Worm (Caenorhabditis elegans) whole organism, dauer: ENCODE data around the gene M110.7.

Experiments
- unc-62 ChIP-seq: sonication (generic microtip); optimal IDR thresholded peaks from 2 replicates; lab custom pipeline; 2017; ENCODE audit warnings: missing biosample characterization, missing genetic modification reagents, missing genetic modification characterization

The M110.7 gene

ce11 chrII:8232489-8232888, at the start of gene M110.7:
TSS of gene M110.7 (plus strand) at chrII:8232789.
- TF ChIP-seq unc-62 (GFP tag; lab: Kevin White, UChicago), result no peak

- TF ChIP-seq unc-62 (GFP tag; lab: Kevin White, UChicago), result no peak
These were observed 47.5 kb upstream of the M110.7 start, which contains the start of the genes mig-5 and cct-1 for ce11 chrII:8185016-8185493. TSS of gene mig-5 (minus strand) at chrII:8185023. TSS of gene cct-1 (plus strand) at chrII:8185443.

DNA sequence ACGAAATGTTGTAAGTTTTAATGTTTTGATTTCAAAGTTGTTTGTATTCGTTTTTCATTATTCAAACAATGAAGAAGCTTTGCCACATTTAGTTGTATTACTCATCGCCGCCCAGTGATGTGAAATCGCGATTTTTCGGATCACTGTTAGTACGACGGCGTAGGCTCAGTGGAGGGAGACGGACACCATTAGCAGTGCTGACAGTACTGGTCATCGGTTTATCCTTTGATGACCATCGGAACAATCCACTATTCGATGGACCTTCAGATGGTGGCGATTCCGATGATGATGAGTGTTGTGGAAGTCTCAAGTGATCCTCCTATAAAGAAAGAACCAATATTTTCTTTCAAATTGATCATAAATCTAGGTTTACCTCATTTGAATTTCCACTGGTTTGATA, 45.1 kb upstream of the M110.7 start:
- no peak for TF ChIP-seq unc-62 (GFP tag; lab: Kevin White, UChicago)

DNA sequence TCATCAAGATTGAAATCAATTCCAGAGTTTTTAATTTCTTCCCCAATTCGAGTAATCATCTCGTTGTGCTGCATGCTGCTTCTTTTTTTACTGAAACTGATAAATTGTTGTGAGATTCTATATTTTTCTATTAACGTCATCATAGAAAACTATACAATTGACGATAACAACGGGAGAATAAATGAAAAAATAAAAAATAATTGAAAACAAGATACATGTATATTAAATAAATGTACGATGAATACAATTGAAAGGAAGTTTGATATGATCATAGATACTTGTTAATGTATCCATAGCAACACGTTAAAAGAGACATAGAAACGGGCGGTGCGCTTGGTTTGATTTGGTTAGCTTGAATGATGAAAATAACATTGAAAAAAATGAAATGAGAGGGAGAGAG, 42.1 kb upstream of the M110.7 start, which contains the start of gene T05C12.8:
TSS of gene T05C12.8 (minus strand) at position 101 of the 400 bp plus-strand sequence.
- TF ChIP-seq unc-62 (GFP tag; lab: Kevin White, UChicago), result no peak

ce11 chrII:8193126-8193525, 39.5 kb upstream of the M110.7 start, which contains the start of gene T05C12.9:
TSS of gene T05C12.9 (minus strand) at chrII:8193226.
- TF ChIP-seq unc-62 (GFP tag; lab: Kevin White, UChicago), result no peak

ce11 chrII:8193922-8194321, 38.7 kb upstream of the M110.7 start:
- no peak for TF ChIP-seq unc-62 (GFP tag; lab: Kevin White, UChicago)

DNA sequence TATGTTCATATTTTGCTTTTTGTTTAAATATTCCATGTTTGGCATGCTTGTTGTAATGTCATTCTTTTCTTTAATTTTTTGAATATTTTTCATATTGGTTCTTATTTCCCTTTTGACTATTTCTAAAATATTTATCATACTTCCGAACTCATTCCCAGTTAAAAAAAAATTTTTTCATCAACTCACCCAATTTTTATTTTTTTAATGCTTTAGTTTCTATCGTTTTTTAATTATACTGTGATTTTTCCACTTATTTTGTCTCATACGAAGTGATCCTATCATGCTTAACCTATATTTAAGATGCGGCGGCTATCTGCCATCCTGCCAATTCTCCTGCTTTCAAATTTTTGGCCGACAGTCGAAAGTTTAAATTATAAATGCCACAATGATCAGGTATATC, 34.1 kb upstream of the M110.7 start, which contains the start of gene qua-1:
TSS of gene qua-1 (plus strand) at position 301 of the 400 bp plus-strand sequence.
- TF ChIP-seq unc-62 (GFP tag; lab: Kevin White, UChicago), result no peak

- no peak for TF ChIP-seq unc-62 (GFP tag; lab: Kevin White, UChicago)
These were observed 32.8 kb upstream of the M110.7 start for ce11 chrII:8199803-8200202.

ce11 chrII:8204039-8204438, 28.6 kb upstream of the M110.7 start, which contains the start of gene col-76:
TSS of gene col-76 (plus strand) at chrII:8204339.
- no peak for TF ChIP-seq unc-62 (GFP tag; lab: Kevin White, UChicago)

- TF ChIP-seq unc-62 (GFP tag; lab: Kevin White, UChicago), result no peak
These were observed 27.0 kb upstream of the M110.7 start for ce11 chrII:8205612-8206011.

DNA sequence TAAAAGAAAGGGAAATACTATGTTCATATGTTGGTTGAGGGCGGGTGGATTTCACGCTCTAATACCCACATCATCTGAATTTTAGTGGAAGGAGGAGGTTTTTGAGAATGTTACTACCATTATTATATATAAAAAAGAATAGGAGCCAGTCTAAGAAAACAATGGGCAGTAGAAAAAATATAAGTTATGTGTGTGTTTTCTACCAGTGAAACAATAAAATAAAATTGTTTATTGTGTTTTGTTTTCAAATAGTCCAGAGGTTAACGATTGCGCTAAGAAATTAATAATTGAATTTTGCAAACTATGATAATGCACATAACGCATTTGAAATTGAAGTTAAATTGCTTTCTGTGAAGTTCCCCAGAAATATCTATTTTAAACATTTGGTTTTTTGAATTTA, 23.1 kb upstream of the M110.7 start, which contains the start of gene M110.8:
TSS of gene M110.8 (minus strand) at position 101 of the 400 bp plus-strand sequence.
- TF ChIP-seq unc-62 (GFP tag; lab: Kevin White, UChicago), result no peak

- TF ChIP-seq unc-62 (GFP tag; lab: Kevin White, UChicago), result no peak
These were observed 19.9 kb upstream of the M110.7 start, which contains the start of gene twk-3 for ce11 chrII:8212680-8213079. TSS of gene twk-3 (minus strand) at chrII:8212780.

DNA sequence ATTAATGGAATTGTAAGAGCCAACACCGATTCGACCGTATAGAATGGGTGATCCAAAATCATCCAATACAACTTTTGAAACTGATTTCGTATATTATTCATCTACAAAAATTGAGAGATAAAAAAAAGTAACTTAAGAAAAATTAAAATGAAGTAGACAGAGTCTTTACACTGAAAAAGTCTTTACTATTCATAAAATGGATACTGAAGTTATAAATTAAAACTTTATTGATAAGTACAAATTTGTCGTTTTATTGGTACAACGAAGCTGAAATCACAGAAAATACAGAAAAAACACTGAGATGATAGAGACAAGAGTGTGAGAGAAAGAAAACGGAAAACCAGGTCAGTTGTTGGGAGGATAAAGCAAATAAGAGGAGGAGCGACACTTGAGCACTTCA, 18.2 kb upstream of the M110.7 start, which contains the start of gene M110.10:
TSS of gene M110.10 (minus strand) at position 101 of the 400 bp plus-strand sequence.
- TF ChIP-seq unc-62 (GFP tag; lab: Kevin White, UChicago), result no peak

DNA sequence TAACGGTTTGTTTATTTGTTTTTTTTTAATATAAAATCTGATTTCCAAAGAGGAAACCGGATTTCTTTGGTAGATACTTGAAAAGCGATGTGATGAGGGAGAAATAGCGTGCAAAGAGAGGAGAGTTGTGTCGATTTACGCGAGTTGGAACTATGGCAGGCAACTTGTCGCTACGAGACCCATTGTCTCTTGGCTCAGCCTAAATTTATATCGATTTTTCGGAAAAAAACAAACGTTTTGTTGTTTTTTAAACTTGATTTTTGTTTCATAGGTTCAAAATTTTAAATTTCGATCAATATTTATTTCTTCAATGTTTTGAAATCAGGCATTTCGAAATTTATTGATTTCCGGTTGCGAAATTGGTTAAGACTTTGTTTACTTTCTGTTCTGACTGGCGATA, 16.2 kb upstream of the M110.7 start, which contains the start of gene M110.3:
TSS of gene M110.3 (minus strand) at position 184 of the 400 bp plus-strand sequence.
- no peak for TF ChIP-seq unc-62 (GFP tag; lab: Kevin White, UChicago)

- no peak for TF ChIP-seq unc-62 (GFP tag; lab: Kevin White, UChicago)
These were observed 15.7 kb upstream of the M110.7 start, which contains the start of gene ifg-1 for ce11 chrII:8216922-8217321. TSS of gene ifg-1 (plus strand) at chrII:8217222.

ce11 chrII:8218266-8218665, 14.3 kb upstream of the M110.7 start:
- no peak for TF ChIP-seq unc-62 (GFP tag; lab: Kevin White, UChicago)

- TF ChIP-seq unc-62 (GFP tag; lab: Kevin White, UChicago), result no peak
These were observed 12.3 kb upstream of the M110.7 start for ce11 chrII:8220267-8220666.
